Worm (Caenorhabditis elegans) whole organism, mixed stage, embryonic: ENCODE data around the gene F08G2.8.

Source experiments
- mls-2 ChIP-seq: sonication (generic microtip); optimal IDR thresholded peaks from 2 replicates; lab custom pipeline; 2016; ENCODE audit warnings: mild to moderate bottlenecking, missing genetic modification characterization, moderate library complexity, missing compliant biosample characterization
- snpc-4 ChIP-seq: fragments of 150-350 bp; optimal IDR thresholded peaks from 2 replicates; lab custom pipeline; 2014; ENCODE audit warnings: missing biosample characterization, missing genetic modification characterization
- sptf-1 ChIP-seq: sonication (generic microtip); optimal IDR thresholded peaks from 2 replicates; lab custom pipeline; 2017; ENCODE audit warnings: mild to moderate bottlenecking, missing genetic modification characterization, moderate library complexity, missing compliant biosample characterization

- TF ChIP-seq mls-2 (tag; lab: Kevin White, UChicago) (no peak), sptf-1 (tag; lab: Kevin White, UChicago) (no peak), snpc-4 (no peak)
Observed at ce11 chrII:13858352-13858751, 6.2 kb downstream of the F08G2.8 start.
